Fruit fly (Drosophila melanogaster) whole organism, embryonic: ENCODE results near the gene CG13088.

ENCODE experiments used
- Bdp1 ChIP-seq: fragments of 200-800 bp; sonication (Bioruptor generic); optimal IDR thresholded peaks from 3 replicates; lab custom pipeline; 2016; ENCODE audit warnings: missing biosample characterization, missing genetic modification characterization
- CG10147 ChIP-seq: fragments of 200-800 bp; sonication (Bioruptor generic); optimal IDR thresholded peaks from 2 replicates; lab custom pipeline; 2019; ENCODE audit warnings: missing biosample characterization, mild to moderate bottlenecking, missing genetic modification characterization, moderate library complexity
- CG10366 ChIP-seq: fragments of 200-800 bp; sonication (Bioruptor generic); IDR thresholded peaks from 2 replicates; pipeline ENCODE4 v1.3.6; 2022; ENCODE audit warnings: missing biosample characterization, missing genetic modification characterization
- CG10543 ChIP-seq: fragments of 200-800 bp; sonication (Bioruptor generic); optimal IDR thresholded peaks from 3 replicates; lab custom pipeline; 2017; ENCODE audit warnings: missing biosample characterization, mild to moderate bottlenecking, missing genetic modification characterization, moderate library complexity
- CG11247 ChIP-seq: fragments of 200-800 bp; sonication (Bioruptor generic); IDR thresholded peaks from 2 replicates; pipeline ENCODE4 v1.3.6; 2022; ENCODE audit warnings: missing biosample characterization, missing genetic modification characterization
- CG11696 ChIP-seq: fragments of 200-800 bp; sonication (Bioruptor generic); IDR thresholded peaks from 2 replicates; pipeline ENCODE4 v1.3.6; 2022; ENCODE audit warnings: missing biosample characterization, missing genetic modification characterization
- CG12155 ChIP-seq: fragments of 200-800 bp; sonication (Bioruptor generic); optimal IDR thresholded peaks from 3 replicates; lab custom pipeline; 2016; ENCODE audit warnings: missing biosample characterization, missing genetic modification characterization
- CG13296 ChIP-seq: fragments of 200-800 bp; sonication (Bioruptor generic); optimal IDR thresholded peaks from 3 replicates; lab custom pipeline; 2018; ENCODE audit warnings: missing biosample characterization, mild to moderate bottlenecking, missing genetic modification characterization
- CG17568 ChIP-seq: fragments of 200-800 bp; sonication (Bioruptor generic); optimal IDR thresholded peaks from 2 replicates; lab custom pipeline; 2018; ENCODE audit warnings: missing biosample characterization, mild to moderate bottlenecking, missing genetic modification characterization, moderate library complexity
- CG1792 ChIP-seq: fragments of 200-800 bp; sonication (Bioruptor generic); optimal IDR thresholded peaks from 2 replicates; lab custom pipeline; 2016; ENCODE audit warnings: missing biosample characterization, missing genetic modification characterization
- CG2199 ChIP-seq: fragments of 200-800 bp; sonication (Bioruptor generic); IDR thresholded peaks from 3 replicates; pipeline ENCODE4 v1.3.6; 2022; ENCODE audit warnings: missing biosample characterization, missing genetic modification characterization
- CG2712 ChIP-seq: fragments of 200-800 bp; optimal IDR thresholded peaks from 3 replicates; lab custom pipeline; 2019; ENCODE audit warnings: missing biosample characterization, mild to moderate bottlenecking, missing genetic modification characterization, moderate library complexity
- CG3847 ChIP-seq: fragments of 200-800 bp; sonication (Bioruptor generic); IDR thresholded peaks from 2 replicates; pipeline ENCODE4 v1.3.6; 2022; ENCODE audit warnings: missing biosample characterization, missing genetic modification characterization
- CG4854 ChIP-seq: fragments of 200-800 bp; sonication (Bioruptor generic); optimal IDR thresholded peaks from 2 replicates; lab custom pipeline; 2016; ENCODE audit warnings: missing biosample characterization, missing genetic modification characterization, inconsistent platforms
- CG7372 ChIP-seq: fragments of 200-800 bp; sonication (Bioruptor generic); IDR thresholded peaks from 2 replicates; pipeline ENCODE4 v1.3.6; 2022; ENCODE audit warnings: missing biosample characterization, missing genetic modification characterization
- CG7786 ChIP-seq: fragments of 200-800 bp; sonication (Bioruptor generic); optimal IDR thresholded peaks from 2 replicates; lab custom pipeline; 2016; ENCODE audit warnings: missing biosample characterization, missing genetic modification characterization
- CG8765 ChIP-seq: fragments of 200-800 bp; sonication (Bioruptor generic); IDR thresholded peaks from 2 replicates; pipeline ENCODE4 v1.3.6; 2022; ENCODE audit warnings: missing biosample characterization, missing genetic modification characterization
- CG9609 ChIP-seq: fragments of 200-800 bp; sonication (Bioruptor generic); optimal IDR thresholded peaks from 3 replicates; lab custom pipeline; 2016; ENCODE audit warnings: missing biosample characterization, missing genetic modification characterization
- CG9932 ChIP-seq: fragments of 200-800 bp; sonication (Bioruptor generic); IDR thresholded peaks from 2 replicates; pipeline ENCODE4 v1.3.6; 2022; ENCODE audit warnings: missing biosample characterization, missing genetic modification characterization
- CHES-1-like ChIP-seq: fragments of 200-800 bp; sonication (Bioruptor generic); optimal IDR thresholded peaks from 2 replicates; lab custom pipeline; 2016; ENCODE audit warnings: missing biosample characterization, missing genetic modification characterization
- Chrac-16 ChIP-seq: fragments of 200-800 bp; sonication (Bioruptor generic); optimal IDR thresholded peaks from 3 replicates; lab custom pipeline; 2016; ENCODE audit warnings: missing biosample characterization, missing genetic modification characterization
- D19A ChIP-seq: fragments of 200-800 bp; optimal IDR thresholded peaks from 3 replicates; lab custom pipeline; 2019; ENCODE audit warnings: missing biosample characterization, mild to moderate bottlenecking, missing genetic modification characterization, moderate library complexity
- Dbx ChIP-seq: fragments of 200-800 bp; sonication (Bioruptor generic); IDR thresholded peaks from 3 replicates; pipeline ENCODE4 v1.3.6; 2022; ENCODE audit warnings: missing biosample characterization, missing genetic modification characterization
- Gsc ChIP-seq: fragments of 200-800 bp; sonication (Bioruptor generic); IDR thresholded peaks from 2 replicates; pipeline ENCODE4 v1.3.6; 2022; ENCODE audit warnings: missing biosample characterization, missing genetic modification characterization
- Mad ChIP-seq: fragments of 200-800 bp; sonication (Bioruptor generic); optimal IDR thresholded peaks from 2 replicates; lab custom pipeline; 2016; ENCODE audit warnings: missing biosample characterization, missing genetic modification characterization
- cato ChIP-seq: fragments of 200-800 bp; sonication (Bioruptor generic); optimal IDR thresholded peaks from 2 replicates; lab custom pipeline; 2016; ENCODE audit warnings: missing biosample characterization, missing genetic modification characterization, borderline replicate concordance
- dm ChIP-seq: fragments of 200-800 bp; sonication (Bioruptor generic); optimal IDR thresholded peaks from 3 replicates; lab custom pipeline; 2016; ENCODE audit warnings: missing biosample characterization, missing genetic modification characterization
- emc ChIP-seq: fragments of 200-800 bp; sonication (Bioruptor generic); optimal IDR thresholded peaks from 2 replicates; lab custom pipeline; 2016; ENCODE audit warnings: missing biosample characterization, missing genetic modification characterization
- gce ChIP-seq: fragments of 200-800 bp; sonication (Bioruptor generic); IDR thresholded peaks from 3 replicates; pipeline ENCODE4 v1.3.6; 2022; ENCODE audit warnings: missing biosample characterization, missing genetic modification characterization
- grau ChIP-seq: fragments of 200-800 bp; optimal IDR thresholded peaks from 3 replicates; lab custom pipeline; 2019; ENCODE audit warnings: missing biosample characterization, mild to moderate bottlenecking, missing genetic modification characterization, moderate library complexity
- jigr1 ChIP-seq: fragments of 200-800 bp; sonication (Bioruptor generic); IDR thresholded peaks from 3 replicates; pipeline ENCODE4 v1.3.6; 2022; ENCODE audit warnings: missing biosample characterization, missing genetic modification characterization
- kni ChIP-seq: fragments of 200-800 bp; sonication (Bioruptor generic); optimal IDR thresholded peaks from 3 replicates; lab custom pipeline; 2017; ENCODE audit warnings: mild to moderate bottlenecking, missing biosample characterization, missing genetic modification reagents, missing genetic modification characterization
- knrl ChIP-seq: fragments of 200-800 bp; sonication (Bioruptor generic); IDR thresholded peaks from 3 replicates; pipeline ENCODE4 v1.3.6; 2022; ENCODE audit warnings: missing biosample characterization, missing genetic modification characterization; ENCODE audit not compliant: partially characterized antibody
- lab ChIP-seq: fragments of 200-800 bp; sonication (Bioruptor generic); optimal IDR thresholded peaks from 3 replicates; lab custom pipeline; 2017; ENCODE audit warnings: missing biosample characterization, missing genetic modification characterization, mild to moderate bottlenecking, moderate library complexity, missing genetic modification reagents
- lmd ChIP-seq: fragments of 200-800 bp; sonication (Bioruptor generic); IDR thresholded peaks from 2 replicates; pipeline ENCODE4 v1.3.6; 2022; ENCODE audit warnings: missing biosample characterization, missing genetic modification characterization
- maf-S ChIP-seq: fragments of 200-800 bp; sonication (Bioruptor generic); optimal IDR thresholded peaks from 2 replicates; lab custom pipeline; 2016; ENCODE audit warnings: missing biosample characterization, missing genetic modification characterization
- nmo ChIP-seq: fragments of 200-800 bp; sonication (Bioruptor generic); optimal IDR thresholded peaks from 2 replicates; lab custom pipeline; 2018; ENCODE audit warnings: missing biosample characterization, mild to moderate bottlenecking, missing genetic modification characterization, moderate library complexity
- pan ChIP-seq, 4 experiments: fragments of >200 bp in 3 of 4; fragments of 200-800 bp in 1 of 4; sonication (Bioruptor generic) in 1 of 4; optimal IDR thresholded peaks in 3 of 4; IDR thresholded peaks in 1 of 4; 2 replicates each; pipeline versions ENCODE4 v1.3.6 to Lab custom; 2017 to 2022; ENCODE audit warnings: missing biosample characterization in 2 of 4, missing genetic modification characterization in 2 of 4, mixed read lengths in 1 of 4
- pros ChIP-seq: fragments of 200-800 bp; sonication (Bioruptor generic); optimal IDR thresholded peaks from 3 replicates; lab custom pipeline; 2019; ENCODE audit warnings: missing biosample characterization, mild to moderate bottlenecking, missing genetic modification characterization, moderate library complexity
- pzg ChIP-seq: fragments of 200-800 bp; sonication (Bioruptor generic); optimal IDR thresholded peaks from 3 replicates; lab custom pipeline; 2018; ENCODE audit warnings: missing biosample characterization, mild to moderate bottlenecking, missing genetic modification characterization, moderate library complexity
- ro ChIP-seq: fragments of 200-800 bp; sonication (Bioruptor generic); IDR thresholded peaks from 2 replicates; pipeline ENCODE4 v1.3.6; 2022; ENCODE audit warnings: missing biosample characterization, missing genetic modification characterization
- schlank ChIP-seq: fragments of 200-800 bp; sonication (Bioruptor generic); optimal IDR thresholded peaks from 2 replicates; lab custom pipeline; 2018; ENCODE audit warnings: missing biosample characterization, mild to moderate bottlenecking, missing genetic modification characterization
- slbo ChIP-seq: fragments of 200-800 bp; sonication (Bioruptor generic); IDR thresholded peaks from 2 replicates; pipeline ENCODE4 v1.3.6; 2022; ENCODE audit warnings: missing biosample characterization, missing genetic modification characterization
- sna ChIP-seq: fragments of 200-800 bp; sonication (Bioruptor generic); IDR thresholded peaks from 2 replicates; pipeline ENCODE4 v1.3.6; 2022; ENCODE audit warnings: missing biosample characterization, missing genetic modification characterization; ENCODE audit not compliant: partially characterized antibody
- ttk ChIP-seq: fragments of 200-800 bp; sonication (Bioruptor generic); IDR thresholded peaks from 2 replicates; pipeline ENCODE4 v2.1.2; 2022; ENCODE audit warnings: missing biosample characterization, missing genetic modification characterization
- wek ChIP-seq: fragments of 200-800 bp; sonication (Bioruptor generic); optimal IDR thresholded peaks from 3 replicates; lab custom pipeline; 2018; ENCODE audit warnings: missing biosample characterization, mild to moderate bottlenecking, missing genetic modification characterization, moderate library complexity
- wor ChIP-seq: fragments of 200-800 bp; sonication (Bioruptor generic); IDR thresholded peaks from 2 replicates; pipeline ENCODE4 v1.3.6; 2022; ENCODE audit warnings: missing biosample characterization, missing genetic modification characterization

The CG13088 gene

DNA sequence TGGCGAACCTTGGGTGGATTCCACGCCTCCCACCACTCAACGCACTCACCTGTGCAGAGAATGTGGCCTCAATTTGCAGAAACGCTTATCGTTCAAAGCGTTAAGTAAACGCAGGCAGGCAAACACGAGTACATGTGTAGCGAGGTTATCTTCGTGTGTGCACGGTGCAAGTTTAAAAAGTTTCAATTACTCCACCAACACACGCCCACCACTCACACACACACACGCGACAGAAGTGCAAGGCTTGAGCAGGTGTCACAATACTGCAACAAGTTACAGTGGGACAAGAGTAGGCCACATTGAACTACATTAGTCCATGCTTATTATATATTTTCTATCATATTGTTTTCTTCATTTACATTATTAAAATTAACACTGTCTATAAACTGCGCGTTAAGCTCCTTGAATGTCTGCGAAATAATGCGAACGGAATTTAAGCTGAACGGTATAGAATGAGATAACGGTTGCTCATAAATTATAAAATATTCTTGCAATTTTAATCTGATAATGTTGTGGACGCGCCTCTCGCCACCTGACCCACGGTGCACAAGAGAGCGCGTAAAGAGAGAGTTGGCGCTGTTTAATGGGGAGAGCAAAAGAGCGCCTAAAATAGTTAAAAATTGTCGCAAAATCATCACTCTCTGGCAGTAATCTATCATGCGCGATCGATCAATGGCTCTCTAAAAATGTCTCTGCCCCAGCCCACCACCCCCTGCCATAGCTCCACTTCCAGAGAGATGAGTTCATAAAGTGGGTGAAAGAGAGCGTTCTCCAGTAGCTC, 45.9 kb downstream of the CG13088 start (continued):
- TF ChIP-seq lab (GFP tag; lab: Kevin White, UChicago) (peak; percentile 90), schlank (tag; lab: Kevin White, UChicago) (peak; percentile 64), Dbx (GFP tag; lab: Robert Waterston, UW) (peak; percentile 45), nmo (GFP tag; lab: Kevin White, UChicago) (peak; percentile 98), emc (GFP tag; lab: Kevin White, UChicago) (peak; percentile 59), knrl (GFP tag; lab: Robert Waterston, UW) (peak; percentile 65; the same call in 1 of the 3 replicates), CG7372 (peak; percentile 94), pan (optimal IDR thresholded peaks at IDR 0.05; lab: Kevin White, UChicago) (no peak), pan (GFP tag; optimal IDR thresholded peaks at IDR 0.05 in 1 of 2, IDR thresholded peaks at IDR 0.05 in 1 of 2) (peak in 1 of 2 experiments; percentile 96), CG2199 (GFP tag; lab: Robert Waterston, UW) (peak; percentile 89; the same call in 2 of the 3 replicates), cato (GFP tag; lab: Kevin White, UChicago) (peak; percentile 90), dm (GFP tag; lab: Kevin White, UChicago) (peak; percentile 75), CG10366 (peak; percentile 95), Chrac-16 (GFP tag; lab: Kevin White, UChicago) (peak; percentile 90), sna (GFP tag; lab: Robert Waterston, UW) (peak; percentile 65), gce (GFP tag; lab: Robert Waterston, UW) (peak; percentile 90), wor (GFP tag; lab: Robert Waterston, UW) (peak; percentile 96), wek (GFP tag; lab: Kevin White, UChicago) (peak; percentile 85), kni (GFP tag; lab: Kevin White, UChicago) (peak; percentile 97), CHES-1-like (GFP tag; lab: Kevin White, UChicago) (peak; percentile 42), ro (peak; percentile 90), CG10147 (GFP tag; lab: Kevin White, UChicago) (peak; percentile 91), CG8765 (GFP tag; lab: Robert Waterston, UW) (peak; percentile 73), lmd (GFP tag; lab: Robert Waterston, UW) (peak; percentile 95), D19A (peak; percentile 94), jigr1 (GFP tag; lab: Robert Waterston, UW) (peak; percentile 97), CG10543 (GFP tag; lab: Kevin White, UChicago) (peak; percentile 74)

DNA sequence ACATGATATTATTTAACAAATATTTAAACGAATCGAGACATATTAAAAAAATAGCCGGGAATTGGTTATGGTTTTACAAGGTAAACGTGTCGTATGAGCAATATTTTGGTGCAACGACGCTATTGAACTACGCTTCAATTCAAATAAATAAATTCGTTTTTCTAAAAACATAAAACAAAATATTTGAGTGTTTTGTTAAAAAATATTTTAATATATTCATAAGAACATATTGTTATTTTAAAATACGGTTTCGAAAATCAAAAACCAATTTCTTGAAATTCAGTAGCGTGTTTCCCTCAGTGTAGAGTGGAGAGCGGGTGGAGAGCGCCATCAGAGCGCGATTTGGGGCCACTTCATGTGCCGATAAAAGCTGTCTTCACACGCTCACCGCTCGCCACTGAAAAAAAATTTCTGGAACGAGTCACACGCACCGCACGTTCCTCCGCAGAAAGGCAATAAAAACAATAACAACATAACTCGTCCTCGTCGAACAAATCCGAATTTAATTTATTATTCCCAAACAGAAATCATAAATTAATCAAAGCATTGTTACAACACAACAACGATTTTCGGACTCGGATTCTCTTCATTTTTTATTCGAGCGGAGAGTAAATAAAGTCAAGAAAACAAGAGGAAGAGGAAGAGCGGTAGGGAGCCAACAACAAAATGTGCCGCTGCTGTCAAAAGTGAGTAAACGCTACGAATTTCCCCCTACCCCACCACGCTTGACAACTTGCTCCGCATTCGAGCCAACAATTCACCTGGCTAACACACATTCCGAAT, 46.8 kb downstream of the CG13088 start:
- TF ChIP-seq CG11247 (GFP tag; lab: Robert Waterston, UW) (peak; percentile 73), Bdp1 (GFP tag; lab: Kevin White, UChicago) (peak; percentile 57), CG4854 (GFP tag; lab: Kevin White, UChicago) (peak; percentile 46), CG7786 (GFP tag; lab: Kevin White, UChicago) (peak; percentile 6), pros (GFP tag; lab: Kevin White, UChicago) (peak; percentile 19), Mad (GFP tag; lab: Kevin White, UChicago) (peak; percentile 17), CG11696 (GFP tag; lab: Robert Waterston, UW) (peak; percentile 49; the same call in 1 of the 2 replicates), grau (tag; lab: Kevin White, UChicago) (peak; percentile 91), CG1792 (no peak), Gsc (GFP tag; lab: Robert Waterston, UW) (no peak), slbo (peak; percentile 87), CG12155 (GFP tag; lab: Kevin White, UChicago) (peak; percentile 80), CG9932 (GFP tag; lab: Robert Waterston, UW) (peak; percentile 77), CG13296 (GFP tag; lab: Kevin White, UChicago) (peak; percentile 92), CG17568 (GFP tag; lab: Kevin White, UChicago) (peak; percentile 70), CG2712 (tag; lab: Kevin White, UChicago) (peak; percentile 95), CG9609 (GFP tag; lab: Kevin White, UChicago) (peak; percentile 5), CG3847 (GFP tag; lab: Robert Waterston, UW) (peak; percentile 78), ttk (GFP tag; lab: Robert Waterston, UW) (peak; percentile 72), pzg (GFP tag; lab: Kevin White, UChicago) (no peak), maf-S (GFP tag; lab: Kevin White, UChicago) (no peak)
